Worm (Caenorhabditis elegans) whole organism, L3 larva: ENCODE data around the gene C05B5.17.

ENCODE experiments used
- R02D3.7 ChIP-seq: fragments of 150-350 bp; optimal IDR thresholded peaks from 2 replicates; lab custom pipeline; 2014; ENCODE audit warnings: missing biosample characterization, missing genetic modification characterization
- ZK546.5 ChIP-seq: sonication (generic microtip); optimal IDR thresholded peaks from 2 replicates; lab custom pipeline; 2017; ENCODE audit warnings: missing biosample characterization, missing genetic modification characterization
- aly-2 ChIP-seq: fragments of 150-350 bp; optimal IDR thresholded peaks from 2 replicates; lab custom pipeline; 2014; ENCODE audit warnings: missing biosample characterization, missing genetic modification characterization
- ceh-28 ChIP-seq: fragments of 150-350 bp; optimal IDR thresholded peaks from 2 replicates; lab custom pipeline; 2014; ENCODE audit warnings: missing biosample characterization, missing genetic modification reagents, missing genetic modification characterization
- ceh-9 ChIP-seq: sonication (generic microtip); optimal IDR thresholded peaks from 2 replicates; lab custom pipeline; 2018; ENCODE audit warnings: missing biosample characterization, missing genetic modification characterization
- egl-27 ChIP-seq: sonication (generic microtip); optimal IDR thresholded peaks from 4 replicates; lab custom pipeline; 2017; ENCODE audit warnings: missing biosample characterization, missing genetic modification reagents, missing genetic modification characterization
- elt-1 ChIP-seq: fragments of 150-350 bp; optimal IDR thresholded peaks from 2 replicates; lab custom pipeline; 2014; ENCODE audit warnings: missing biosample characterization, missing genetic modification characterization
- elt-2 ChIP-seq: sonication (generic microtip); optimal IDR thresholded peaks from 2 replicates; lab custom pipeline; 2016; ENCODE audit warnings: missing genetic modification reagents, mild to moderate bottlenecking, missing genetic modification characterization, missing compliant biosample characterization
- elt-3 ChIP-seq, 3 experiments: fragments of 150-350 bp in 1 of 3; sonication (generic microtip) in 2 of 3; optimal IDR thresholded peaks; 2 replicates in 2 of 3; 4 replicates in 1 of 3; lab custom pipeline; 2014 to 2017; ENCODE audit warnings: missing biosample characterization in 3 of 3, missing genetic modification characterization in 3 of 3
- fkh-10 ChIP-seq: sonication (generic microtip); optimal IDR thresholded peaks from 2 replicates; lab custom pipeline; 2017; ENCODE audit warnings: missing biosample characterization, missing genetic modification reagents, missing genetic modification characterization
- fkh-2 ChIP-seq: fragments of 150-350 bp; optimal IDR thresholded peaks from 2 replicates; lab custom pipeline; 2014; ENCODE audit warnings: missing biosample characterization, missing genetic modification reagents, missing genetic modification characterization
- hmg-11 ChIP-seq: sonication (generic microtip); optimal IDR thresholded peaks from 2 replicates; lab custom pipeline; 2016; ENCODE audit warnings: missing genetic modification characterization, missing compliant biosample characterization
- lin-15B ChIP-seq: fragments of 150-350 bp; optimal IDR thresholded peaks from 2 replicates; lab custom pipeline; 2014; ENCODE audit warnings: missing biosample characterization, missing genetic modification characterization
- lin-39 ChIP-seq: fragments of 150-350 bp; optimal IDR thresholded peaks from 2 replicates; lab custom pipeline; 2018; ENCODE audit warnings: missing biosample characterization, missing genetic modification reagents, missing genetic modification characterization
- lsy-12 ChIP-seq: sonication (generic microtip); optimal IDR thresholded peaks from 2 replicates; lab custom pipeline; 2016; ENCODE audit warnings: mild to moderate bottlenecking, missing genetic modification characterization, missing compliant biosample characterization
- mml-1 ChIP-seq: fragments of 150-350 bp; sonication (generic microtip); optimal IDR thresholded peaks from 3 replicates; lab custom pipeline; 2014; ENCODE audit warnings: missing biosample characterization, missing genetic modification characterization
- nfya-1 ChIP-seq: sonication (generic microtip); optimal IDR thresholded peaks from 2 replicates; lab custom pipeline; 2017; ENCODE audit warnings: missing genetic modification characterization, mild to moderate bottlenecking, missing compliant biosample characterization, antibody characterized with exemption, moderate library complexity; ENCODE audit not compliant: insufficient read depth
- nhr-11 ChIP-seq: fragments of 150-350 bp; optimal IDR thresholded peaks from 2 replicates; lab custom pipeline; 2014; ENCODE audit warnings: missing biosample characterization, missing genetic modification characterization
- nhr-237 ChIP-seq: fragments of 150-350 bp; optimal IDR thresholded peaks from 2 replicates; lab custom pipeline; 2014; ENCODE audit warnings: missing biosample characterization, missing genetic modification characterization
- nhr-28 ChIP-seq: fragments of 150-350 bp; optimal IDR thresholded peaks from 2 replicates; lab custom pipeline; 2014; ENCODE audit warnings: missing biosample characterization, missing genetic modification characterization
- nhr-43 ChIP-seq: sonication (generic microtip); optimal IDR thresholded peaks from 2 replicates; lab custom pipeline; 2016; ENCODE audit warnings: mild to moderate bottlenecking, missing genetic modification characterization, missing compliant biosample characterization; ENCODE audit not compliant: poor library complexity, severe bottlenecking
- nhr-67 ChIP-seq: fragments of 150-350 bp; optimal IDR thresholded peaks from 2 replicates; lab custom pipeline; 2014; ENCODE audit warnings: missing biosample characterization, missing genetic modification characterization
- nhr-76 ChIP-seq: fragments of 150-350 bp; sonication (generic microtip); optimal IDR thresholded peaks from 5 replicates; lab custom pipeline; 2014; ENCODE audit warnings: missing biosample characterization, missing genetic modification characterization
- pqm-1 ChIP-seq: fragments of 150-350 bp; optimal IDR thresholded peaks from 2 replicates; lab custom pipeline; 2017; ENCODE audit warnings: missing biosample characterization, missing genetic modification characterization, inconsistent platforms
- sea-2 ChIP-seq: fragments of 150-350 bp; sonication (generic microtip); optimal IDR thresholded peaks from 4 replicates; lab custom pipeline; 2014; ENCODE audit warnings: missing biosample characterization, missing genetic modification reagents, missing genetic modification characterization
- skn-1 ChIP-seq: fragments of 150-350 bp; optimal IDR thresholded peaks from 2 replicates; lab custom pipeline; 2014; ENCODE audit warnings: missing biosample characterization, missing genetic modification characterization
- snpc-4 ChIP-seq: fragments of 150-350 bp; optimal IDR thresholded peaks from 2 replicates; lab custom pipeline; 2014; ENCODE audit warnings: missing biosample characterization, missing genetic modification characterization
- tbx-2 ChIP-seq: sonication (generic microtip); optimal IDR thresholded peaks from 2 replicates; lab custom pipeline; 2016; ENCODE audit warnings: mild to moderate bottlenecking, missing genetic modification characterization, missing compliant biosample characterization
- unc-39 ChIP-seq: sonication (generic microtip); optimal IDR thresholded peaks from 4 replicates; lab custom pipeline; 2017; ENCODE audit warnings: missing biosample characterization, missing genetic modification characterization
- unc-62 ChIP-seq: fragments of 150-350 bp; sonication (generic microtip); optimal IDR thresholded peaks from 4 replicates; lab custom pipeline; 2014; ENCODE audit warnings: missing biosample characterization, missing genetic modification reagents, missing genetic modification characterization
- ztf-11 ChIP-seq: fragments of 150-350 bp; optimal IDR thresholded peaks from 2 replicates; lab custom pipeline; 2014; ENCODE audit warnings: missing biosample characterization, missing genetic modification characterization

Gene C05B5.17

ce11 chrIII:9973765-9974164, 25.4 kb downstream of the C05B5.17 start, which contains the start of gene R10E12.2:
TSS of gene R10E12.2 (minus strand) at chrIII:9973865.
- TF ChIP-seq nhr-43 (tag; lab: Kevin White, UChicago): no peak

DNA sequence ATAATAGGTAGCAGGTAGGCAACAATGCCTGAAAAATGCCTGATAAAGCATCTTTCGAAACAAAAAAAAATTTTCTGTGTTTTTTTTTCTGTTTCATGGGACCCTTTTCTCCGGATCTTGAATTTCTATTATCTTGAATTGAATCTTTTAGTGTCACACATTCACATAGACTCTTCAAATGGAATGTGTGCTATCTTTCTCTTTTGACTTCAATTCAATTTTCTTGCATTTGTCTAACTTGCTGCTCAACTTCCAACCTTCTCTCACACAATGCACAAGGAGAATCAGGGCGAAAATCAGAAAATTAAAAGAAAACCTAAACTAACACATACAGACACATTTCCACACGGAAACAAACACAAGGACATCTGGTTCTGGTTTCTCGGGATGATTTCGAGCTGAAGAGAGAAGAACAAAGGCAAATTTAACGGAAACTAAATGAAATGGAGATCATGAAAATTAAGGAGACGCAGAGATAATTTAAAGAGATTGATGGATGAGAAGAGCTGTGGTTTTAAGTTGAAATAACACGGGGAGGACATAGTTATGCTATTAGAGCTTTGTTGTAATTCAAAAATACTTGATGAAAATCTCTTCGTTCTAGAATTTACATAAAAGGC, 26.8 kb downstream of the C05B5.17 start:
- TF ChIP-seq pqm-1 (tag; lab: Kevin White, UChicago): no peak
- peak; percentile 59 for TF ChIP-seq fkh-10
- TF ChIP-seq, all 47 proteins: peak for 1

DNA sequence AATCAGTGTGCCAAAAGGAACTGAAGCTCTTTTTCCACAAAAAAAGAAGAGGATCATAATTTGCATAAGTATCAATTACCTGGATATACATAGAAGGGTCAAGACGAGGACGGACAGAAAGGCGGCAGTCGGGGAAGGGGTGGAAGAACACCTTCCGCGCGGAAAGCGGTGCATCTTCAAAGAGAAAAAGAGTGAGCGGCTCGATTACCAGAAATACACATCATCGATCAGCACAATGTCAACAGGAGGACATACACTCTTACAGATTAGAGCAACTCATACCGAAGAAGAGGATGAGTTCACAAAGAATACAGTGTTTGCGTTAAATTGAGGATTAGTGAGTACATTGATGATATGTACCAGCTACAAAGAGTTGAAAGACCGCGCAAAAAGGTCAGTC, 29.8 kb downstream of the C05B5.17 start:
- TF ChIP-seq snpc-4 (tag; lab: Kevin White, UChicago) (no peak), nhr-76 (no peak), ZK546.5 (tag; lab: Kevin White, UChicago) (no peak), nhr-67 (no peak), tbx-2 (no peak), hmg-11 (tag; lab: Kevin White, UChicago) (no peak), ceh-28 (no peak), elt-1 (tag; lab: Kevin White, UChicago) (no peak), elt-3 (tag; optimal IDR thresholded peaks at IDR 0.05; lab: Kevin White, UChicago) (no peak), aly-2 (no peak), fkh-10 (no peak), nhr-237 (tag; lab: Kevin White, UChicago) (no peak), mml-1 (tag; lab: Kevin White, UChicago) (no peak), sea-2 (GFP tag; lab: Kevin White, UChicago) (no peak), nfya-1 (no peak), fkh-2 (tag; lab: Kevin White, UChicago) (no peak), elt-2 (tag; lab: Kevin White, UChicago) (no peak)

- TF ChIP-seq nhr-76 (no peak), hmg-11 (tag; lab: Kevin White, UChicago) (no peak), ceh-28 (no peak)
Measured at ce11 chrIII:9965444-9965843, 33.7 kb downstream of the C05B5.17 start.

ce11 chrIII:9964416-9964815, 34.7 kb downstream of the C05B5.17 start:
- no peak for TF ChIP-seq nhr-76

- TF ChIP-seq pqm-1 (tag; lab: Kevin White, UChicago) (no peak), ceh-9 (tag; lab: Kevin White, UChicago) (no peak), lin-39 (no peak), skn-1 (no peak), R02D3.7 (no peak), nhr-11 (no peak), egl-27 (tag; lab: Kevin White, UChicago) (no peak), unc-62 (no peak), lin-15B (tag; lab: Kevin White, UChicago) (no peak), snpc-4 (tag; lab: Kevin White, UChicago) (no peak), ztf-11 (tag; lab: Kevin White, UChicago) (no peak), sea-2 (GFP tag; lab: Kevin White, UChicago) (no peak), fkh-10 (no peak), lsy-12 (tag; lab: Kevin White, UChicago) (no peak), elt-3 (tag; optimal IDR thresholded peaks at IDR 0.05; lab: Kevin White, UChicago) (no peak), nhr-43 (tag; lab: Kevin White, UChicago) (no peak), ZK546.5 (tag; lab: Kevin White, UChicago) (no peak), unc-39 (tag; lab: Kevin White, UChicago) (no peak), nhr-28 (tag; lab: Kevin White, UChicago) (no peak), hmg-11 (tag; lab: Kevin White, UChicago) (no peak)
Measured at ce11 chrIII:9963447-9963846, 35.7 kb downstream of the C05B5.17 start.
